Fruit fly (Drosophila melanogaster): Measurements from ENCODE around the gene Tsp33B.

dm6 chr2L:11812781-11813664, 20.9 kb upstream of the Tsp33B start:
- TF ChIP-seq Mnt (GFP tag; optimal IDR thresholded peaks at IDR 0.05) (no peak), kay (GFP tag; ENCODE audit: borderline replicate concordance) (no peak), CG12768 (GFP tag; optimal IDR thresholded peaks at IDR 0.05) (peak; percentile 36), Clk (GFP tag; optimal IDR thresholded peaks at IDR 0.05) (no peak), Crg-1 (GFP tag; optimal IDR thresholded peaks at IDR 0.05) (no peak), CG7045 (GFP tag; optimal IDR thresholded peaks at IDR 0.05) (no peak), CG14711 (tag; optimal IDR thresholded peaks at IDR 0.05) (no peak), CG11617 (GFP tag; optimal IDR thresholded peaks at IDR 0.05) (no peak), cnc (optimal IDR thresholded peaks at IDR 0.05) (no peak), Hr96 (GFP tag; optimal IDR thresholded peaks at IDR 0.05) (no peak), CG5204 (GFP tag; optimal IDR thresholded peaks at IDR 0.05) (no peak), pad (GFP tag; optimal IDR thresholded peaks at IDR 0.05) (no peak), CG1620 (GFP tag; optimal IDR thresholded peaks at IDR 0.05) (no peak)
